Fruit fly (Drosophila melanogaster) whole organism, pupa: ENCODE measurements around the gene Awh.

Experiments
- CG10348 ChIP-seq: fragments of 200-800 bp; sonication (Bioruptor generic); IDR thresholded peaks from 2 replicates; pipeline ENCODE4 v1.3.6; 2022; ENCODE audit warnings: missing biosample characterization, missing genetic modification characterization
- CG12605 ChIP-seq: fragments of 200-800 bp; sonication (Bioruptor generic); IDR thresholded peaks from 2 replicates; pipeline ENCODE4 v1.3.6; 2022; ENCODE audit warnings: missing biosample characterization, missing genetic modification characterization
- CG13204 ChIP-seq: fragments of 200-800 bp; sonication (Bioruptor generic); optimal IDR thresholded peaks from 2 replicates; lab custom pipeline; 2018; ENCODE audit warnings: missing biosample characterization, mild to moderate bottlenecking, missing genetic modification characterization, moderate library complexity
- CG14655 ChIP-seq: fragments of 200-800 bp; sonication (Bioruptor generic); optimal IDR thresholded peaks from 3 replicates; lab custom pipeline; 2017; ENCODE audit warnings: mild to moderate bottlenecking, missing biosample characterization, missing genetic modification reagents, missing genetic modification characterization
- CG17806 ChIP-seq: fragments of 200-800 bp; sonication (Bioruptor generic); optimal IDR thresholded peaks from 2 replicates; lab custom pipeline; 2018; ENCODE audit warnings: missing biosample characterization, mild to moderate bottlenecking, missing genetic modification characterization, moderate library complexity
- CG4496 ChIP-seq: fragments of 200-800 bp; sonication (Bioruptor generic); IDR thresholded peaks from 3 replicates; pipeline ENCODE4 v1.3.6; 2022; ENCODE audit warnings: missing biosample characterization, missing genetic modification characterization
- CG8301 ChIP-seq: fragments of 200-800 bp; sonication (Bioruptor generic); optimal IDR thresholded peaks from 2 replicates; lab custom pipeline; 2018; ENCODE audit warnings: missing biosample characterization, mild to moderate bottlenecking, missing genetic modification characterization
- Ets98B ChIP-seq: fragments of 200-800 bp; sonication (Bioruptor generic); IDR thresholded peaks from 2 replicates; pipeline ENCODE4 v1.3.6; 2022; ENCODE audit warnings: missing biosample characterization, missing genetic modification characterization
- Pif1A ChIP-seq: fragments of 200-800 bp; sonication (Bioruptor generic); optimal IDR thresholded peaks from 3 replicates; lab custom pipeline; 2016; ENCODE audit warnings: missing biosample characterization, missing genetic modification characterization
- Pif1B ChIP-seq: fragments of 200-800 bp; sonication (Bioruptor generic); optimal IDR thresholded peaks from 3 replicates; lab custom pipeline; 2016; ENCODE audit warnings: missing biosample characterization, missing genetic modification characterization
- Snoo ChIP-seq: fragments of 200-800 bp; sonication (Bioruptor generic); optimal IDR thresholded peaks from 3 replicates; lab custom pipeline; 2017; ENCODE audit warnings: missing biosample characterization, mild to moderate bottlenecking, missing genetic modification characterization, inconsistent platforms
- rn ChIP-seq: fragments of 200-800 bp; sonication (Bioruptor generic); IDR thresholded peaks from 2 replicates; pipeline ENCODE4 v1.3.6; 2022; ENCODE audit warnings: missing biosample characterization, missing genetic modification characterization

- no peak for TF ChIP-seq CG12605 (GFP tag; lab: Robert Waterston, UW)
- TF ChIP-seq CG14655, result no peak
- TF ChIP-seq CG10348 (GFP tag; lab: Robert Waterston, UW), result no peak
- no peak for TF ChIP-seq Snoo (tag; lab: Kevin White, UChicago)
- no peak for TF ChIP-seq CG13204 (GFP tag; lab: Kevin White, UChicago)
- TF ChIP-seq Pif1B (GFP tag; lab: Kevin White, UChicago), result no peak
- no peak for TF ChIP-seq CG4496 (GFP tag; lab: Robert Waterston, UW)
- TF ChIP-seq CG17806 (tag; lab: Kevin White, UChicago), result no peak
- TF ChIP-seq CG8301 (tag; lab: Kevin White, UChicago), result no peak
- no peak for TF ChIP-seq Ets98B (GFP tag; lab: Robert Waterston, UW)
- TF ChIP-seq Pif1A (GFP tag; lab: Kevin White, UChicago), result no peak
- TF ChIP-seq rn (GFP tag; lab: Robert Waterston, UW), result no peak
Measured at dm6 chr3L:3875996-3876395, 30.0 kb downstream of the Awh start.
